Worm (Caenorhabditis elegans): ENCODE measurements around the gene C36E8.4.

C36E8.4 gene

DNA sequence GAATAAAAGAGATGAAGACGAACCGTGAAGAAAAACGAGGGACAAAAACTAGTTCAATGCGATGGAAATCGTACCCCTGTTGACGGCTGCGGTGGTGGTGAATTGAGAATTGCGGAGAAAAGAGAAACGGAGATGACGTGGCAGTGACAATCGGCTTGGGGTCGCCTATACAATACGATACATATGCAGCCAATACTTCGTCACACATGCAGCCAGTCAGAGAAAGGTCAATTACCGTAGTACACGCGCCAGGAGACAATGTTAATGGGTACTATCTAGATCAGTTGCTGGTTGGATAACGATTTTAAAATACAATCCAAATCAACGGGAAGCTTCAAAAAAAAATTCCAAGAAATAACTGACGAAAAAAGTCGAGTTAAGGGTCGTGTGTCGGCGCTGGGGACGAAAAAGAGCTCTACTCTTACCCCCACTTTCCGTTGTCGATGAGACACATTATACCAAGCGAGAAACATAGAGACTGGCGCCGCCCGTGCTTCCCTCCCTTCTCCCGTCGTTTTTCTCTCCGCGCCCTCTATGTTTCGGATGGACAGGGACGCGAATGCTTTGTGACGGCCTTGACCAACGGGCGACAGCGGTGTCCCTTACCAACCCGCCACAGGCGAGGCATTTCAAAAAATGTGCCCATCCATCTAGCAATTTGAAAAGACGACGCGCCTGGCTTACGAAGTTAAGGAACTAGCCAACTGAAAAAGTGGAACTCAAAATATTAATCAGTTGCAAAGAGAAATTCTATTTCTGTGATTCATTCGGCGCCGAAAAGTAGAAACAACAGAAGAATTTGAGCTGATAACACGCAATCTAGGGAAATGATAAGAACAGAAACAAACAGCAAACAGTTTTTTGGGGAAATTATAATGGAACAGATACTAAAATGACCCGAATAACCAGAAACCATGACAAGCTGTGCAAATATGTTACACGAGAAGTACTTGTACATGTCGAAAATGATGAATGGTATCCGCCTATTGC lies 6.8 kb downstream of the C36E8.4 start:
- TF ChIP-seq him-1 (tag; optimal IDR thresholded peaks at IDR 0.05): no peak
- TF ChIP-seq W03F9.2 (tag; optimal IDR thresholded peaks at IDR 0.05): no peak
- TF ChIP-seq dao-5 (tag; optimal IDR thresholded peaks at IDR 0.05): no peak

DNA sequence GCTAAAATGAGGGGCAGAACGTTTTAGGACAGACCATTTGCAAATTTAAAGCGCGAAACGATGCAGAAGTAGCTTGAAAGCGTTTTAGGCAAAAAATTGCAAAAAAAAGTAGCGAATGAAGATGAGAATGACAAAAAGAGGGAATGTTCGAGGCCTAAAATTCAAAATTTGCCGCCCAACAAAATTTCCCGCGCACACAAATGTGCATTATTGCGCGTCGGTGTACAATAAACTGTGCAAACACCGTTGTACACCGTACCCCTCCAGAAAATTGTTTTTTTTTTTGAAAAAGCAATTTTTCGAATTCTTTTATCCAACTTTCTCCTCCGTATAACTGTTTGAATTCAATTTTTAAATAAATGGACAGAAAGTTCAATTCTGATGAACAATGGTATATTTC lies 7.7 kb downstream of the C36E8.4 start, which contains the start of gene snpc-3.4:
snpc-3.4 (plus strand) TSS at position 237 of the 400 bp plus-strand sequence.
- TF ChIP-seq him-1 (tag; optimal IDR thresholded peaks at IDR 0.05) (peak; percentile 50), dao-5 (tag; optimal IDR thresholded peaks at IDR 0.05) (no peak), W03F9.2 (tag; optimal IDR thresholded peaks at IDR 0.05) (peak; percentile 76)

DNA sequence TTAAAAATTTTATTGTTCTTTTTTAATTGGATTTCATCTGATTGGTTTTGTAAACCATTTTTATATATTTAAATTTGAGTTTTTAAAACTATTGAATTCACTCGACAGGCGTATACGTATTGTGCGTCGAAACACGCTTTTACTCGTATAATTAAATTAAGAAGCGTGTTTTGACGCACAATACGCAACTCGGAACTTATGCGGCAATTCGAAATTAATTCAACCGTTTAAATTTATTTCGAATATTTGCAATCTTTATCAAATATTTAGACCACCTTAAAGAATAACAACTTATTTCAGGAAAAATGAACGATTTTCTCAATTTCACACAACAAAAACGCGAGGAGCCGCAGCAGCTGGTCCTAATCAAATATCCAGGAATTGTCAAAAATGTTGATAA lies 9.7 kb downstream of the C36E8.4 start, which contains the start of gene tftc-5:
tftc-5 (plus strand) TSS at position 301 of the 400 bp plus-strand sequence.
- no peak for TF ChIP-seq dao-5 (tag; optimal IDR thresholded peaks at IDR 0.05)
- no peak for TF ChIP-seq W03F9.2 (tag; optimal IDR thresholded peaks at IDR 0.05)
- no peak for TF ChIP-seq him-1 (tag; optimal IDR thresholded peaks at IDR 0.05)

DNA sequence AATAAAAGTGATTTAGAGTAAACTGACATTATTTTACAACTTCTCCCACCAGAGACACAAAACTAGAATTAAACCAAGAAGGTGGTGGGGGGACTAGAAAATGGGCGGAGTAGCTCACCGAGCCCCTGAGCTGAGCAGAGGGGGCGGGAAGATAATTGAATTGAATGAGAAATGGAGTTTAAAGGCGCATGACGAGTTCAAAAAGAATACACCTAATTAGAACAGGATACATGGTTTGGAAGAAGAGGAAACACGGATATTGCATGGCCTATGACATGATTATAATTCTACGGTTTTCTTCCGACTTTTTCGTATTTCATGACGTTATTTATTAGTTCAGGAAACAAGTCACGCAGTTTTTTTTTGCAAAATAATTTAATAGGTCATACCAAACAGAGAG lies 15.9 kb downstream of the C36E8.4 start, which contains the start of gene T02C12.5:
T02C12.5 (minus strand) TSS at position 101 of the 400 bp plus-strand sequence.
- TF ChIP-seq him-1 (tag; optimal IDR thresholded peaks at IDR 0.05): no peak
- TF ChIP-seq W03F9.2 (tag; optimal IDR thresholded peaks at IDR 0.05): no peak
- no peak for TF ChIP-seq dao-5 (tag; optimal IDR thresholded peaks at IDR 0.05)

- TF ChIP-seq him-1 (tag; optimal IDR thresholded peaks at IDR 0.05) (no peak), W03F9.2 (tag; optimal IDR thresholded peaks at IDR 0.05) (no peak), dao-5 (tag; optimal IDR thresholded peaks at IDR 0.05) (no peak)
Observed at ce11 chrIII:4030839-4031238, 18.7 kb downstream of the C36E8.4 start.

- TF ChIP-seq dao-5 (tag; optimal IDR thresholded peaks at IDR 0.05): no peak
- no peak for TF ChIP-seq him-1 (tag; optimal IDR thresholded peaks at IDR 0.05)
- TF ChIP-seq W03F9.2 (tag; optimal IDR thresholded peaks at IDR 0.05): no peak
Observed at ce11 chrIII:4034984-4035383, 22.8 kb downstream of the C36E8.4 start.

- no peak for TF ChIP-seq him-1 (tag; optimal IDR thresholded peaks at IDR 0.05)
- no peak for TF ChIP-seq dao-5 (tag; optimal IDR thresholded peaks at IDR 0.05)
- TF ChIP-seq W03F9.2 (tag; optimal IDR thresholded peaks at IDR 0.05): no peak
Observed at ce11 chrIII:4036740-4037139, 24.6 kb downstream of the C36E8.4 start, which contains the start of gene hum-5. hum-5 (minus strand) TSS chrIII:4036840.

DNA sequence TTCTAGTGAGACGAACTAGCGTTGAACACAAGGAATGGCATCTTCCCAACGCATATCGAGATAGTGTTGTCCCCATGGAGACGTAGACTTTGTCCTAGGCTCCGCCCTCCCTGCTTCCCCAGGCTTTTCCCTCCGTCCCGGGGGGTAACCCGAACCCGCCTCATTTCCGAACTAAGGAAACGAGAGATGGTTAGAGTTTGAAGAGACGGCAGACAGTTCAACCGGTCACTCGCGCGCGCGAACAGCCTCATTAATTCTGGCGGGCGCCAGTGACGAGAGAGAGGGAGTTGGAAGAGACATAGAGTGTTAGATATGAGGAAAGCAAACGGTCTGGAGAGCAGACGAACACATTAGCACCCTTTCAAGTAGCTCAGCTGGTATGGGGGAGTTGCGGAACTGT lies 25.2 kb downstream of the C36E8.4 start:
- no peak for TF ChIP-seq dao-5 (tag; optimal IDR thresholded peaks at IDR 0.05)

DNA sequence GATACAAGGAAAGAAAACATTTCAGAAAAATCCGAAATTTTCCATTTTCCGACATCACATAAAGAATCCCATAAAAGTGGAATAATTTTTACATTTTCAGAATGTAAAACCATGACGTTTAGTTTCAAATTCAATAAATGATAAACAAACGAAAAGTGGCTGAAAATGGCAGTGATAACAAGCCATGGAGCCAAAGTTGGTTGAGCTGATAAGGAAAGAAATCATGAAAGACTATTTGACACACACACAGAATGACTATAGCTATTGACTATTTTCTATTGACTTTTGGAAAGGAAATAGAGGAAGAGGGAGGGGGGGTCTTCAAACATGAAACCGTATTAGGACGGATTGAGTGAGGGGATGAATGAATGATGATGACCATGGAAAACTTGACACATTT lies 27.6 kb downstream of the C36E8.4 start:
- TF ChIP-seq him-1 (tag; optimal IDR thresholded peaks at IDR 0.05) (no peak), W03F9.2 (tag; optimal IDR thresholded peaks at IDR 0.05) (no peak), dao-5 (tag; optimal IDR thresholded peaks at IDR 0.05) (no peak)

DNA sequence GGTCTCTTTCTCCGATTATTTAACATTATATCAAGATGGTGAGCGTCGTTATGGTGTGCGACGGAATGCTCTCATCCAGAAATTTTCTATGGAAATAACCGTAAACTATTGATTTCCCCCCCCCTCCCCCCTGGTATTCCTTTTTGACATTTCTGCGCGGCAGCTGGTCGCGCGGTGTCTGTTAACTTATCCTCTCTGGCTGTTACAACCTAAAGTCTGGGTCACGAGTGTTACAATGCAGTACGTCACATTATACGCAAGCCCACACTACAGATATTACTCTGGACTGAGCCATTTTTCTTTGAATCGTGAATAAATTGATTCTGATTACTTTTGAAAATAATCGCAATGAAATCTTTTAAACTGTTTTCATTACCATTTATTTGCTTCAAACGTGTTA lies 37.0 kb downstream of the C36E8.4 start:
- TF ChIP-seq W03F9.2 (tag; optimal IDR thresholded peaks at IDR 0.05) (no peak), him-1 (tag; optimal IDR thresholded peaks at IDR 0.05) (no peak), dao-5 (tag; optimal IDR thresholded peaks at IDR 0.05) (no peak)

DNA sequence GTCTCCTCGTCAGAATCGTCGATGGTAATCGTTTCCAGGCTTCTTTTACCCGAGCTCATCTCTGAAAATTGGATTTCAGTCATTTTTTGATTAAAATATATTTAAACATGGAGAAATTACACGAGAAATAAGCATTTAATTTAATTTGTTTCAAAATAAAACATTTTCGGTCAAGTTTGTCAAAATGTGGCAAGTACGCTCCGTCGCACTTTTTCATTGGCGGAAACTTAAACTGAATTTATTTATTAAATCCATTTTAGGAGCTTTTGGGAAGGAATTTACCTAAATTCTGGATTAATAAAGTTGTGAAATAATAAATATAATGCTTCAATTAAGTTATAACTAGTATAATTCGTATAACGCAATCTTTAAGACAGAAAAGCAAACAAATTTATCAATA lies 45.8 kb downstream of the C36E8.4 start, which contains the start of gene rcq-5:
rcq-5 (minus strand) TSS at position 83 of the 400 bp plus-strand sequence.
- TF ChIP-seq him-1 (tag; optimal IDR thresholded peaks at IDR 0.05) (no peak), dao-5 (tag; optimal IDR thresholded peaks at IDR 0.05) (no peak), W03F9.2 (tag; optimal IDR thresholded peaks at IDR 0.05) (no peak)

DNA sequence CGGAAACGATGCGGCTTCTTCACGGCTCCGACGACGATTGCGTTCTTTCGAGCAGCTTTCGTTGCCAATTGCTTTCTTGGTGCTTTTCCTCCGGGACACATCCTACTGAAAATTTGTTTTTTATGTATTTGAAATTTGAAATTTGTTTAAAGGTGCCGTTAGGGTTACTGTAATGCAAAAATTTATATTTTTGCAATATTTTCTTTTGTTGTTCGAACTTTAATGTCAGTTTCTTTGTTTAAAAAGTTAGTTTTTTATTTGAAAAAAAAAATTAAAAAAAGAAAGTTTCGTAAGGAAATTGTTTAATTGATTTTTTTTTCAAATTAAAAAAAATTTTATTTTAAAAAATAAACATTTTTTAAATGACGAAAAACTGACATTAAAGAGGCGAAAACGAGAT lies 46.5 kb downstream of the C36E8.4 start, which contains the start of gene his-69:
his-69 (minus strand) TSS at position 101 of the 400 bp plus-strand sequence.
- TF ChIP-seq him-1 (tag; optimal IDR thresholded peaks at IDR 0.05) (no peak), W03F9.2 (tag; optimal IDR thresholded peaks at IDR 0.05) (no peak), dao-5 (tag; optimal IDR thresholded peaks at IDR 0.05) (no peak)

- TF ChIP-seq him-1 (tag; optimal IDR thresholded peaks at IDR 0.05): no peak
- TF ChIP-seq W03F9.2 (tag; optimal IDR thresholded peaks at IDR 0.05): no peak
- no peak for TF ChIP-seq dao-5 (tag; optimal IDR thresholded peaks at IDR 0.05)
Observed at ce11 chrIII:4060019-4060418, 47.9 kb downstream of the C36E8.4 start, which contains the start of gene his-70. his-70 (minus strand) TSS chrIII:4060119.

DNA sequence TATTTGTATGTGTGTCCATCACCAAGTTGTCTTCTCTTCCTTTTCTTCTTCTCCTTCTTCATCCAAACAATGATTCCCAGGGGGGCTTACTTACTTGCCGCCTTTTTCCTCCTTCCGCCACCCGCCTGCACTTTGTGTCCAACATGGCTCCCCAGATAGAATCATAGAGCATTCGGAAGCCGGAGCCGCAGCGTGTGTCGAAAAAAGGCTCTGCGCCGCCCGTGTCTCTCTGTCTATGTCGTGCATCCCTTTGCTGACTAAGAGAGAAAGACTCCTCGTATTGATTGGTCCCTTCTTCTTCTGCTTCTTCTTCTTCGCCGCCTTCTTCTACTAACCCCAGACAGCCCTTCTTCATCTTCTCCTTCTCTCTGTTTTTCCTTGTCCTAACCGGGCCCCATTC lies 51.6 kb downstream of the C36E8.4 start:
- TF ChIP-seq dao-5 (tag; optimal IDR thresholded peaks at IDR 0.05): no peak
- peak; percentile 57 for TF ChIP-seq him-1 (tag; optimal IDR thresholded peaks at IDR 0.05)

Data from whole organism, L4/young adult.